Worm (Caenorhabditis elegans) whole organism, mixed stage, embryonic: ENCODE measurements around the gene mnm-2.

Experiments
- blmp-1 ChIP-seq: fragments of 150-350 bp; optimal IDR thresholded peaks from 2 replicates; lab custom pipeline; 2014; ENCODE audit warnings: missing biosample characterization, missing genetic modification characterization
- ces-1 ChIP-seq: fragments of 150-350 bp; optimal IDR thresholded peaks from 2 replicates; lab custom pipeline; 2014; ENCODE audit warnings: missing biosample characterization, missing genetic modification reagents, missing genetic modification characterization
- nhr-2 ChIP-seq: fragments of 150-350 bp; optimal IDR thresholded peaks from 2 replicates; lab custom pipeline; 2014; ENCODE audit warnings: missing biosample characterization, missing genetic modification characterization
- nhr-237 ChIP-seq: fragments of 150-350 bp; optimal IDR thresholded peaks from 2 replicates; lab custom pipeline; 2014; ENCODE audit warnings: missing biosample characterization, missing genetic modification characterization
- nhr-76 ChIP-seq: sonication (generic microtip); optimal IDR thresholded peaks from 2 replicates; lab custom pipeline; 2017; ENCODE audit warnings: missing biosample characterization, missing genetic modification characterization
- snpc-4 ChIP-seq: fragments of 150-350 bp; optimal IDR thresholded peaks from 2 replicates; lab custom pipeline; 2014; ENCODE audit warnings: missing biosample characterization, missing genetic modification characterization
- unc-62 ChIP-seq: fragments of 150-350 bp; optimal IDR thresholded peaks from 2 replicates; lab custom pipeline; 2014; ENCODE audit warnings: missing biosample characterization, missing genetic modification reagents, missing genetic modification characterization
- ztf-11 ChIP-seq: fragments of 150-350 bp; optimal IDR thresholded peaks from 2 replicates; lab custom pipeline; 2014; ENCODE audit warnings: missing biosample characterization, missing genetic modification characterization

ce11 chrX:7405393-7405792, 19.3 kb downstream of the mnm-2 start, which contains the start of gene C10A4.3:
- no peak for TF ChIP-seq ztf-11
- TF ChIP-seq unc-62 (GFP tag; lab: Kevin White, UChicago) = no peak
- no peak for TF ChIP-seq nhr-2 (tag; lab: Kevin White, UChicago)
- no peak for TF ChIP-seq nhr-76 (tag; lab: Kevin White, UChicago)
- TF ChIP-seq nhr-237 (tag; lab: Kevin White, UChicago) = no peak
- TF ChIP-seq blmp-1 (tag; lab: Kevin White, UChicago) = no peak
- peak; percentile 8 for TF ChIP-seq ces-1 (GFP tag; lab: Kevin White, UChicago)
- no peak for TF ChIP-seq snpc-4
